Worm (Caenorhabditis elegans) whole organism, L4 larva: Measurements from ENCODE around the gene fem-3.

ENCODE experiments used
- ces-1 ChIP-seq: fragments of 150-350 bp; sonication (generic microtip); optimal IDR thresholded peaks from 4 replicates; lab custom pipeline; 2014; ENCODE audit warnings: missing biosample characterization, missing genetic modification reagents, missing genetic modification characterization
- hlh-30 ChIP-seq: sonication (generic microtip); optimal IDR thresholded peaks from 2 replicates; lab custom pipeline; 2017; ENCODE audit warnings: antibody characterized with exemption, mild to moderate bottlenecking, missing genetic modification characterization, missing compliant biosample characterization; ENCODE audit not compliant: insufficient read depth
- lin-38 ChIP-seq: fragments of 200-800 bp; sonication (Bioruptor generic); IDR thresholded peaks from 2 replicates; pipeline ENCODE4 v1.3.6; 2022; ENCODE audit warnings: missing genetic modification reagents, missing genetic modification characterization, missing compliant biosample characterization
- pha-4 ChIP-seq, 2 experiments: fragments of 150-350 bp in 1 of 2; fragments of 200-800 bp in 1 of 2; sonication (Bioruptor generic) in 1 of 2; IDR thresholded peaks in 1 of 2; optimal IDR thresholded peaks in 1 of 2; 2 replicates each; pipeline versions ENCODE4 v1.3.6 to Lab custom; 2014 to 2022; ENCODE audit warnings: missing genetic modification characterization in 2 of 2, missing genetic modification reagents in 2 of 2, missing biosample characterization in 1 of 2, missing compliant biosample characterization in 1 of 2

ce11 chrIV:9100835-9101234 lies 3.9 kb upstream of the fem-3 start:
- TF ChIP-seq pha-4 (GFP tag; IDR thresholded peaks at IDR 0.05; lab: Robert Waterston, UW) (no peak), pha-4 (tag; optimal IDR thresholded peaks at IDR 0.05; lab: Kevin White, UChicago) (no peak), lin-38 (GFP tag; lab: Robert Waterston, UW) (no peak), ces-1 (no peak), hlh-30 (tag; lab: Kevin White, UChicago) (no peak)
